Worm (Caenorhabditis elegans) whole organism, mixed stage, embryonic: ENCODE measurements around the gene K08D9.4.

ENCODE experiments used
- M03D4.4 ChIP-seq: sonication (generic microtip); optimal IDR thresholded peaks from 2 replicates; lab custom pipeline; 2017; ENCODE audit warnings: mild to moderate bottlenecking, missing genetic modification characterization, missing compliant biosample characterization
- bed-3 ChIP-seq: fragments of 200-800 bp; sonication (Bioruptor generic); optimal IDR thresholded peaks from 3 replicates; lab custom pipeline; 2018; ENCODE audit warnings: mild to moderate bottlenecking, missing genetic modification characterization, moderate library complexity, missing compliant biosample characterization
- blmp-1 ChIP-seq: fragments of 150-350 bp; optimal IDR thresholded peaks from 2 replicates; lab custom pipeline; 2014; ENCODE audit warnings: missing biosample characterization, missing genetic modification characterization
- ceh-39 ChIP-seq: fragments of 150-350 bp; optimal IDR thresholded peaks from 2 replicates; lab custom pipeline; 2014; ENCODE audit warnings: missing biosample characterization, missing genetic modification characterization
- ceh-43 ChIP-seq: fragments of 200-800 bp; sonication (Bioruptor generic); optimal IDR thresholded peaks from 2 replicates; lab custom pipeline; 2018; ENCODE audit warnings: mild to moderate bottlenecking, missing genetic modification characterization, moderate library complexity, missing compliant biosample characterization
- ceh-83 ChIP-seq: fragments of 200-800 bp; sonication (Bioruptor generic); optimal IDR thresholded peaks from 2 replicates; lab custom pipeline; 2018; ENCODE audit warnings: mild to moderate bottlenecking, missing genetic modification characterization, missing compliant biosample characterization
- ces-1 ChIP-seq: fragments of 150-350 bp; optimal IDR thresholded peaks from 2 replicates; lab custom pipeline; 2014; ENCODE audit warnings: missing biosample characterization, missing genetic modification reagents, missing genetic modification characterization
- cnd-1 ChIP-seq: fragments of 200-800 bp; sonication (Bioruptor generic); optimal IDR thresholded peaks from 2 replicates; lab custom pipeline; 2018; ENCODE audit warnings: mild to moderate bottlenecking, missing genetic modification characterization, missing compliant biosample characterization
- drap-1 ChIP-seq: fragments of 200-800 bp; sonication (Bioruptor generic); optimal IDR thresholded peaks from 3 replicates; lab custom pipeline; 2018; ENCODE audit warnings: mild to moderate bottlenecking, missing genetic modification characterization, missing compliant biosample characterization
- elt-1 ChIP-seq: sonication (generic microtip); optimal IDR thresholded peaks from 2 replicates; lab custom pipeline; 2017; ENCODE audit warnings: missing genetic modification characterization, mild to moderate bottlenecking, missing compliant biosample characterization, antibody characterized with exemption, moderate library complexity, borderline replicate concordance; ENCODE audit not compliant: insufficient read depth
- elt-3 ChIP-seq: fragments of 150-350 bp; optimal IDR thresholded peaks from 2 replicates; lab custom pipeline; 2014; ENCODE audit warnings: missing biosample characterization, missing genetic modification characterization
- flh-1 ChIP-seq: fragments of 200-800 bp; sonication (Bioruptor generic); optimal IDR thresholded peaks from 2 replicates; lab custom pipeline; 2018; ENCODE audit warnings: mild to moderate bottlenecking, missing genetic modification characterization, moderate library complexity, missing compliant biosample characterization
- ham-2 ChIP-seq: fragments of 200-800 bp; sonication (Bioruptor generic); optimal IDR thresholded peaks from 2 replicates; lab custom pipeline; 2018; ENCODE audit warnings: mild to moderate bottlenecking, missing genetic modification characterization, missing compliant biosample characterization
- hlh-1 ChIP-seq: fragments of 150-350 bp; optimal IDR thresholded peaks from 2 replicates; lab custom pipeline; 2014; ENCODE audit warnings: missing biosample characterization, missing genetic modification reagents, missing genetic modification characterization
- lin-13 ChIP-seq: fragments of 150-350 bp; optimal IDR thresholded peaks from 2 replicates; lab custom pipeline; 2014; ENCODE audit warnings: missing biosample characterization, missing genetic modification characterization
- lin-32 ChIP-seq: fragments of 200-800 bp; sonication (Bioruptor generic); optimal IDR thresholded peaks from 2 replicates; lab custom pipeline; 2018; ENCODE audit warnings: mild to moderate bottlenecking, missing genetic modification characterization, missing compliant biosample characterization
- lsy-2 ChIP-seq: fragments of 150-350 bp; optimal IDR thresholded peaks from 2 replicates; lab custom pipeline; 2014; ENCODE audit warnings: missing biosample characterization, missing genetic modification characterization
- mab-5 ChIP-seq: fragments of 150-350 bp; optimal IDR thresholded peaks from 2 replicates; lab custom pipeline; 2014; ENCODE audit warnings: missing biosample characterization, missing genetic modification characterization
- mep-1 ChIP-seq: fragments of 150-350 bp; optimal IDR thresholded peaks from 2 replicates; lab custom pipeline; 2017; ENCODE audit warnings: missing biosample characterization, missing genetic modification reagents, missing genetic modification characterization, inconsistent platforms
- mls-2 ChIP-seq: sonication (generic microtip); optimal IDR thresholded peaks from 2 replicates; lab custom pipeline; 2016; ENCODE audit warnings: mild to moderate bottlenecking, missing genetic modification characterization, moderate library complexity, missing compliant biosample characterization
- nhr-2 ChIP-seq: fragments of 150-350 bp; optimal IDR thresholded peaks from 2 replicates; lab custom pipeline; 2014; ENCODE audit warnings: missing biosample characterization, missing genetic modification characterization
- nhr-237 ChIP-seq: fragments of 150-350 bp; optimal IDR thresholded peaks from 2 replicates; lab custom pipeline; 2014; ENCODE audit warnings: missing biosample characterization, missing genetic modification characterization
- nhr-28 ChIP-seq: fragments of 150-350 bp; optimal IDR thresholded peaks from 2 replicates; lab custom pipeline; 2014; ENCODE audit warnings: missing biosample characterization, missing genetic modification characterization
- nhr-76 ChIP-seq: sonication (generic microtip); optimal IDR thresholded peaks from 2 replicates; lab custom pipeline; 2017; ENCODE audit warnings: missing biosample characterization, missing genetic modification characterization
- pha-4 ChIP-seq: fragments of 150-350 bp; optimal IDR thresholded peaks from 2 replicates; lab custom pipeline; 2018; ENCODE audit warnings: missing biosample characterization, missing genetic modification reagents, missing genetic modification characterization
- sem-2 ChIP-seq: fragments of 200-800 bp; sonication (Bioruptor generic); optimal IDR thresholded peaks from 2 replicates; lab custom pipeline; 2018; ENCODE audit warnings: mild to moderate bottlenecking, missing genetic modification characterization, missing compliant biosample characterization
- snpc-4 ChIP-seq: fragments of 150-350 bp; optimal IDR thresholded peaks from 2 replicates; lab custom pipeline; 2014; ENCODE audit warnings: missing biosample characterization, missing genetic modification characterization
- sptf-1 ChIP-seq: sonication (generic microtip); optimal IDR thresholded peaks from 2 replicates; lab custom pipeline; 2017; ENCODE audit warnings: mild to moderate bottlenecking, missing genetic modification characterization, moderate library complexity, missing compliant biosample characterization
- unc-120 ChIP-seq: sonication (generic microtip); optimal IDR thresholded peaks from 2 replicates; lab custom pipeline; 2017; ENCODE audit warnings: missing genetic modification characterization, missing compliant biosample characterization; ENCODE audit not compliant: poor library complexity, severe bottlenecking
- unc-39 ChIP-seq: fragments of 150-350 bp; optimal IDR thresholded peaks from 2 replicates; lab custom pipeline; 2014; ENCODE audit warnings: missing biosample characterization, missing genetic modification characterization
- unc-62 ChIP-seq: fragments of 150-350 bp; optimal IDR thresholded peaks from 2 replicates; lab custom pipeline; 2014; ENCODE audit warnings: missing biosample characterization, missing genetic modification reagents, missing genetic modification characterization
- zip-8 ChIP-seq: fragments of 150-350 bp; optimal IDR thresholded peaks from 2 replicates; lab custom pipeline; 2014; ENCODE audit warnings: missing biosample characterization, missing genetic modification characterization
- ztf-11 ChIP-seq: fragments of 150-350 bp; optimal IDR thresholded peaks from 2 replicates; lab custom pipeline; 2014; ENCODE audit warnings: missing biosample characterization, missing genetic modification characterization

K08D9.4 gene

ce11 chrV:3200323-3200722 is at the start of gene K08D9.4:
TSS of gene K08D9.4 (minus strand) at chrV:3200423.
- no peak for TF ChIP-seq hlh-1 (tag; lab: Kevin White, UChicago)
- TF ChIP-seq flh-1 (GFP tag; lab: Kevin White, UChicago): no peak
- TF ChIP-seq nhr-28 (tag; lab: Kevin White, UChicago): no peak
- no peak for TF ChIP-seq unc-120 (tag; lab: Kevin White, UChicago)
- TF ChIP-seq ceh-43 (GFP tag; lab: Kevin White, UChicago): no peak
- TF ChIP-seq M03D4.4 (tag; lab: Kevin White, UChicago): no peak
- no peak for TF ChIP-seq lin-13 (tag; lab: Kevin White, UChicago)
- no peak for TF ChIP-seq ceh-83
- no peak for TF ChIP-seq mls-2 (tag; lab: Kevin White, UChicago)
- TF ChIP-seq lsy-2 (tag; lab: Kevin White, UChicago): no peak
- no peak for TF ChIP-seq elt-1 (tag; lab: Kevin White, UChicago)
- no peak for TF ChIP-seq nhr-237
- no peak for TF ChIP-seq nhr-2 (tag; lab: Kevin White, UChicago)
- no peak for TF ChIP-seq unc-39 (tag; lab: Kevin White, UChicago)
- no peak for TF ChIP-seq ham-2 (GFP tag; lab: Kevin White, UChicago)
- no peak for TF ChIP-seq sptf-1 (tag; lab: Kevin White, UChicago)
- no peak for TF ChIP-seq drap-1 (GFP tag; lab: Kevin White, UChicago)

DNA sequence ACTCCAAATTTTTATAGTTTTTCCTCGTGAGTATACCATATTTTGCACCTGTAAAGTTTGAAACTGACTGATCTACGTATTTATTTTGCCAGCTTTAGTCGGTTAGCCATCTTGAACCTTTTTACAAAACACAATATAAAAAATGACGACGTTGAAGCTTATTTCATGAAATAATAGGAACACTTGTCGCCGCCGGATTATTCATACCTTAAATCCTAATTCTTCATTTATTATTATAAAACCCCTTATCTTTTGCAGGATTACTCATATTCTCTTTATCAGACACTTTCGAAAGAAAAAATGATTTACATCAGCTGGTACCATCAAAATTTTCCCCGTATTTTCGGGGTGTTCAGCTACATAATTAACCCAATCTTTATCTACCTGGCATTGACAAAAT is 47.3 kb upstream of the K08D9.4 start, which contains the start of gene srj-8:
TSS of gene srj-8 (plus strand) at position 301 of the 400 bp plus-strand sequence.
- TF ChIP-seq ztf-11 (tag; lab: Kevin White, UChicago) (no peak), M03D4.4 (tag; lab: Kevin White, UChicago) (no peak), unc-120 (tag; lab: Kevin White, UChicago) (no peak), ceh-43 (GFP tag; lab: Kevin White, UChicago) (no peak), hlh-1 (tag; lab: Kevin White, UChicago) (no peak), bed-3 (no peak), unc-62 (GFP tag; lab: Kevin White, UChicago) (no peak), cnd-1 (tag; lab: Kevin White, UChicago) (no peak), mls-2 (tag; lab: Kevin White, UChicago) (no peak), blmp-1 (tag; lab: Kevin White, UChicago) (no peak), sem-2 (GFP tag; lab: Kevin White, UChicago) (no peak), elt-1 (tag; lab: Kevin White, UChicago) (no peak), ham-2 (GFP tag; lab: Kevin White, UChicago) (no peak), ceh-39 (tag; lab: Kevin White, UChicago) (no peak), lin-13 (tag; lab: Kevin White, UChicago) (no peak), pha-4 (tag; lab: Kevin White, UChicago) (no peak), drap-1 (GFP tag; lab: Kevin White, UChicago) (no peak)

DNA sequence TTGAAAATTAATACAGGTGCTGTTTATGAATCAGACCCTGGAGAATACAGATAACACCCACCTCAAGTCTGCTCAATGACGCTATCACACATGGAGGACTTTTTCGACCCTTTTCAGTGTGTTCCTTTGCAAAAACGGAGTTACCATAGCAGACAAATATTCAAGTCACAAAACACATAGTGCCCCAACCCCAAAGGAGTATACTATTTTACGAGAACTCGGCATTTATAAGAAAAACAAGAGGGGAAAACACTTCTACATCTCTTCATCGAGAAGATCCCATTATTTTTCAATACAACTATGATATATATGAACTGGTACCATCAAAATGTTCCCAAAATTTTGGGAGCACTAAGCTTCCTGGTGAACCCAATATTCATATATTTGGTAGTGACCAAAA is 44.5 kb upstream of the K08D9.4 start, which contains the start of gene srj-7:
TSS of gene srj-7 (plus strand) at position 301 of the 400 bp plus-strand sequence.
- no peak for TF ChIP-seq zip-8 (tag; lab: Kevin White, UChicago)
- TF ChIP-seq M03D4.4 (tag; lab: Kevin White, UChicago): no peak
- TF ChIP-seq mls-2 (tag; lab: Kevin White, UChicago): no peak
- TF ChIP-seq flh-1 (GFP tag; lab: Kevin White, UChicago): no peak
- no peak for TF ChIP-seq sptf-1 (tag; lab: Kevin White, UChicago)
- TF ChIP-seq nhr-76 (tag; lab: Kevin White, UChicago): no peak
- no peak for TF ChIP-seq nhr-28 (tag; lab: Kevin White, UChicago)
- no peak for TF ChIP-seq ces-1
- TF ChIP-seq mep-1: no peak
- TF ChIP-seq snpc-4: no peak
- TF ChIP-seq pha-4 (tag; lab: Kevin White, UChicago): no peak
- no peak for TF ChIP-seq hlh-1 (tag; lab: Kevin White, UChicago)
- TF ChIP-seq elt-3: no peak
- no peak for TF ChIP-seq ceh-39 (tag; lab: Kevin White, UChicago)
- TF ChIP-seq ham-2 (GFP tag; lab: Kevin White, UChicago): no peak
- TF ChIP-seq lin-32: no peak
- TF ChIP-seq elt-1 (tag; lab: Kevin White, UChicago): no peak
- TF ChIP-seq unc-39 (tag; lab: Kevin White, UChicago): no peak

DNA sequence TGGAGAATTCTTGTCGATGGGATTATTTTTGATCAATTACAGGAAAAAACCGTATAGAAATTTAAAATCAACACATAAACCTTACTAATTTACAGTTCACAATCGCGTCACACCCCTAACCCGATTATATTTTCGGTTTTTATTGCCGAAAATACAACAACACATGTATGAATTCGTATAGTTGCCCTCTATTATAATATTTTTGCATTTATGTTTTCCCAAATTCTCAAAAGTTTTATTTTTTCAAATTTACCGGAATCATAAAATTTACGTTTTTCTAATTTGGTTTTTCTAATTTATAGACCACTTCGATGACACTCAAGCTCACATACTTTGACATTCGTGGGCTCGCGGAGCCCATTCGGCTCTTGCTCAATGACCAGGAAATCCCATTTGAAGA is 42.8 kb upstream of the K08D9.4 start, which contains the start of gene gst-23:
TSS of gene gst-23 (plus strand) at position 301 of the 400 bp plus-strand sequence.
- TF ChIP-seq snpc-4 (no peak), blmp-1 (tag; lab: Kevin White, UChicago) (no peak), flh-1 (GFP tag; lab: Kevin White, UChicago) (no peak), hlh-1 (tag; lab: Kevin White, UChicago) (no peak), unc-39 (tag; lab: Kevin White, UChicago) (no peak), elt-1 (tag; lab: Kevin White, UChicago) (no peak), nhr-28 (tag; lab: Kevin White, UChicago) (no peak), nhr-2 (tag; lab: Kevin White, UChicago) (no peak), bed-3 (no peak), mep-1 (no peak), nhr-76 (tag; lab: Kevin White, UChicago) (no peak), M03D4.4 (tag; lab: Kevin White, UChicago) (no peak), ham-2 (GFP tag; lab: Kevin White, UChicago) (no peak), mab-5 (tag; lab: Kevin White, UChicago) (no peak), ceh-83 (no peak), unc-120 (tag; lab: Kevin White, UChicago) (no peak)
